Fruit fly (Drosophila melanogaster) whole organism, adult: ENCODE results near the gene Cyp4ac1.

ENCODE experiments used
- CG11617 ChIP-seq: fragments of 200-800 bp; sonication (Bioruptor generic); optimal IDR thresholded peaks from 2 replicates; lab custom pipeline; 2017; ENCODE audit warnings: mild to moderate bottlenecking, missing biosample characterization, missing genetic modification reagents, missing genetic modification characterization
- CG12768 ChIP-seq: fragments of 200-800 bp; sonication (Bioruptor generic); optimal IDR thresholded peaks from 2 replicates; lab custom pipeline; 2017; ENCODE audit warnings: missing biosample characterization, missing genetic modification characterization, mild to moderate bottlenecking, moderate library complexity, missing genetic modification reagents
- CG33017 ChIP-seq: fragments of 200-800 bp; sonication (Bioruptor generic); optimal IDR thresholded peaks from 2 replicates; lab custom pipeline; 2018; ENCODE audit warnings: missing biosample characterization, mild to moderate bottlenecking, missing genetic modification characterization, moderate library complexity
- CG5204 ChIP-seq: fragments of 200-800 bp; sonication (Bioruptor generic); optimal IDR thresholded peaks from 2 replicates; lab custom pipeline; 2016; ENCODE audit warnings: missing biosample characterization, missing genetic modification characterization
- CG7101 ChIP-seq: fragments of 200-800 bp; sonication (Bioruptor generic); optimal IDR thresholded peaks from 2 replicates; lab custom pipeline; 2018; ENCODE audit warnings: missing biosample characterization, mild to moderate bottlenecking, missing genetic modification characterization, moderate library complexity
- Clk ChIP-seq: fragments of 200-800 bp; sonication (Bioruptor generic); optimal IDR thresholded peaks from 2 replicates; lab custom pipeline; 2017; ENCODE audit warnings: missing biosample characterization, missing genetic modification characterization
- Crg-1 ChIP-seq: fragments of 200-800 bp; sonication (Bioruptor generic); optimal IDR thresholded peaks from 2 replicates; lab custom pipeline; 2016; ENCODE audit warnings: missing biosample characterization, missing genetic modification characterization
- Mnt ChIP-seq: fragments of 200-800 bp; sonication (Bioruptor generic); optimal IDR thresholded peaks from 2 replicates; lab custom pipeline; 2016; ENCODE audit warnings: missing biosample characterization, mild to moderate bottlenecking, missing genetic modification characterization
- cic ChIP-seq: fragments of 200-800 bp; sonication (Bioruptor generic); optimal IDR thresholded peaks from 2 replicates; lab custom pipeline; 2017; ENCODE audit warnings: missing biosample characterization, mild to moderate bottlenecking, missing genetic modification characterization, moderate library complexity
- kay ChIP-seq: fragments of 200-800 bp; sonication (Bioruptor generic); peaks from one replicate; lab custom pipeline; 2016; ENCODE audit warnings: missing biosample characterization, missing genetic modification characterization, borderline replicate concordance
- ovo ChIP-seq: fragments of 200-800 bp; sonication (Bioruptor generic); optimal IDR thresholded peaks from 2 replicates; lab custom pipeline; 2016; ENCODE audit warnings: missing biosample characterization, missing genetic modification characterization
- tj ChIP-seq: fragments of 200-800 bp; sonication (Bioruptor generic); optimal IDR thresholded peaks from 3 replicates; lab custom pipeline; 2017; ENCODE audit warnings: missing biosample characterization, mild to moderate bottlenecking, missing genetic modification characterization, moderate library complexity
- toe ChIP-seq: fragments of 200-800 bp; sonication (Bioruptor generic); optimal IDR thresholded peaks from 2 replicates; lab custom pipeline; 2016; ENCODE audit warnings: missing biosample characterization, missing genetic modification characterization

DNA sequence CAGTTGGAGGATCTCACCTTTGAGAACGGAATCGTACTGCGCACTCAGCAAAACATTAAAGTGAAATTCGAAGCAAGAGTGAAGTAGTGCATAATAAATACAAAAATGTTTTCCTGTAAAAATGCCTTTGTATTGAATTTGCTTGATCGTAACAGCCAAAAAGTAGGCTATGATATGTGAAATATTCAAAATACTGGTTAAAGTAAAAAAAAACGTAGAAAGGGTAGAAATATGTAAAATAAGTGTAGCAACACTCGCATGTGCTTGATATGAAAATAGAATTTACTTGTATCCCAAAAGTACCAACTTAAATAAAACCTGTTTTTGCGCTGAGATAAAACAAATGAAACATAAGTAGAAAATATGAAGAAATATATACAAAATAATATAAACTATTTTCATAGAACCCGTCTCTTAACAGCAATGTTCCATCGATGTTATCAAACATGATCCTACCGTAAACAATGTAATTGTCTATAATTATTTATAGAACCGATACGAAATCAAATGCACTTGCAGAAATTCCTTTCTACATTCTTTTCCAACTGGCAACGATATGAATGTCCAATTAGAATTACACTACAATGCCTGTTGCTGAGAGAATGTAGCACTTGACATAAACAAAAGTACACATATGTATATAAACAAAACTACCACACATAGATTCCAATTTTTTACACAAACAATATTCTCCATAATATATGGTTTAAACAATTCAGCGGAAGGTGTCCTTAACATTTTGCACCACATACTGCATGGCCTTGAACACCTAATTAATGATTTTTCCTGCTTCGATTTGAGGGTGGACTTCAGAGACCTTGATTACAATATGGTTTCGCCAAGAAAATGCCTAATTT, 6.6 kb downstream of the Cyp4ac1 start:
- no peak for TF ChIP-seq Clk (GFP tag; lab: Kevin White, UChicago)
- no peak for TF ChIP-seq Crg-1 (GFP tag; lab: Kevin White, UChicago)
- TF ChIP-seq Mnt, result peak; percentile 53
- TF ChIP-seq CG5204 (GFP tag; lab: Kevin White, UChicago), result no peak
- TF ChIP-seq CG7101 (tag; lab: Kevin White, UChicago), result no peak
- peak; percentile 81 for TF ChIP-seq kay (GFP tag; lab: Kevin White, UChicago)
- TF ChIP-seq cic, result no peak
- no peak for TF ChIP-seq ovo (GFP tag; lab: Kevin White, UChicago)
- TF ChIP-seq CG11617 (GFP tag; lab: Kevin White, UChicago), result no peak
- TF ChIP-seq toe (GFP tag; lab: Kevin White, UChicago), result no peak
- TF ChIP-seq CG33017 (tag; lab: Kevin White, UChicago), result no peak
- peak; percentile 16 for TF ChIP-seq CG12768 (GFP tag; lab: Kevin White, UChicago)
- no peak for TF ChIP-seq tj (GFP tag; lab: Kevin White, UChicago)
